Fruit fly (Drosophila melanogaster) whole organism, embryonic: ENCODE measurements around the gene Uba5.

Experiments used
- Abd-B ChIP-seq: fragments of 200-800 bp; sonication (Bioruptor generic); optimal IDR thresholded peaks from 2 replicates; lab custom pipeline; 2018; ENCODE audit warnings: missing biosample characterization, mild to moderate bottlenecking, missing genetic modification characterization, moderate library complexity
- BtbVII ChIP-seq: fragments of 200-800 bp; sonication (Bioruptor generic); optimal IDR thresholded peaks from 3 replicates; lab custom pipeline; 2017; ENCODE audit warnings: missing biosample characterization, mild to moderate bottlenecking, missing genetic modification characterization
- CG12219 ChIP-seq: fragments of 200-800 bp; sonication (Bioruptor generic); optimal IDR thresholded peaks from 3 replicates; lab custom pipeline; 2018; ENCODE audit warnings: missing biosample characterization, mild to moderate bottlenecking, missing genetic modification characterization
- CG13123 ChIP-seq: fragments of 200-800 bp; sonication (Bioruptor generic); optimal IDR thresholded peaks from 2 replicates; lab custom pipeline; 2016; ENCODE audit warnings: missing biosample characterization, missing genetic modification characterization
- CG14050 ChIP-seq: fragments of 200-800 bp; sonication (Bioruptor generic); IDR thresholded peaks from 3 replicates; pipeline ENCODE4 v1.3.6; 2022; ENCODE audit warnings: missing biosample characterization, missing genetic modification characterization
- CG14441 ChIP-seq: fragments of 200-800 bp; sonication (Bioruptor generic); IDR thresholded peaks from 2 replicates; pipeline ENCODE4 v1.3.6; 2022; ENCODE audit warnings: missing biosample characterization, missing genetic modification characterization
- CG14667 ChIP-seq: fragments of 200-800 bp; sonication (Bioruptor generic); IDR thresholded peaks from 2 replicates; pipeline ENCODE4 v1.3.6; 2022; ENCODE audit warnings: missing biosample characterization, missing genetic modification characterization
- CG14860 ChIP-seq: fragments of 200-800 bp; sonication (Bioruptor generic); IDR thresholded peaks from 3 replicates; pipeline ENCODE4 v1.3.6; 2022; ENCODE audit warnings: missing biosample characterization, missing genetic modification characterization; ENCODE audit not compliant: partially characterized antibody
- CG17186 ChIP-seq: fragments of 200-800 bp; sonication (Bioruptor generic); optimal IDR thresholded peaks from 3 replicates; lab custom pipeline; 2017; ENCODE audit warnings: missing biosample characterization, missing genetic modification reagents, missing genetic modification characterization
- CG31388 ChIP-seq: fragments of 200-800 bp; sonication (Bioruptor generic); optimal IDR thresholded peaks from 2 replicates; lab custom pipeline; 2016; ENCODE audit warnings: missing biosample characterization, missing genetic modification characterization
- CG4328 ChIP-seq: fragments of 200-800 bp; sonication (Bioruptor generic); optimal IDR thresholded peaks from 3 replicates; lab custom pipeline; 2017; ENCODE audit warnings: missing biosample characterization, missing genetic modification reagents, missing genetic modification characterization
- CG6689 ChIP-seq: fragments of 200-800 bp; sonication (Bioruptor generic); IDR thresholded peaks from 2 replicates; pipeline ENCODE4 v1.3.6; 2022; ENCODE audit warnings: missing biosample characterization, missing genetic modification characterization
- CG7372 ChIP-seq: fragments of 200-800 bp; sonication (Bioruptor generic); IDR thresholded peaks from 2 replicates; pipeline ENCODE4 v1.3.6; 2022; ENCODE audit warnings: missing biosample characterization, missing genetic modification characterization
- CG7963 ChIP-seq: fragments of 200-800 bp; sonication (Bioruptor generic); IDR thresholded peaks from 3 replicates; pipeline ENCODE4 v1.3.6; 2022; ENCODE audit warnings: missing biosample characterization, missing genetic modification characterization; ENCODE audit not compliant: partially characterized antibody
- CG8924 ChIP-seq: fragments of 200-800 bp; optimal IDR thresholded peaks from 3 replicates; lab custom pipeline; 2019; ENCODE audit warnings: missing biosample characterization, mild to moderate bottlenecking, missing genetic modification characterization, moderate library complexity
- CrebB ChIP-seq: fragments of 200-800 bp; sonication (Bioruptor generic); optimal IDR thresholded peaks from 3 replicates; lab custom pipeline; 2018; ENCODE audit warnings: missing biosample characterization, mild to moderate bottlenecking, missing genetic modification characterization
- D ChIP-seq, 2 experiments: fragments of 200-800 bp in 1 of 2; fragments of >200 bp in 1 of 2; sonication (Bioruptor generic) in 1 of 2; optimal IDR thresholded peaks; 2 replicates in 1 of 2; 3 replicates in 1 of 2; lab custom pipeline; 2017; ENCODE audit warnings: mild to moderate bottlenecking in 1 of 2, missing biosample characterization in 1 of 2, missing genetic modification characterization in 1 of 2, missing genetic modification reagents in 1 of 2
- Dll ChIP-seq: fragments of 200-800 bp; sonication (Bioruptor generic); IDR thresholded peaks from 4 replicates; pipeline ENCODE4 v1.3.6; 2022; ENCODE audit warnings: missing biosample characterization, missing genetic modification characterization; ENCODE audit not compliant: partially characterized antibody
- Fer2 ChIP-seq: fragments of 200-800 bp; sonication (Bioruptor generic); optimal IDR thresholded peaks from 2 replicates; lab custom pipeline; 2018; ENCODE audit warnings: missing biosample characterization, mild to moderate bottlenecking, missing genetic modification characterization, moderate library complexity
- HLHmδ ChIP-seq: fragments of 200-800 bp; sonication (Bioruptor generic); optimal IDR thresholded peaks from 2 replicates; lab custom pipeline; 2018; ENCODE audit warnings: missing biosample characterization, mild to moderate bottlenecking, missing genetic modification characterization, moderate library complexity
- Hr51 ChIP-seq, 2 experiments: fragments of 200-800 bp; sonication (Bioruptor generic); optimal IDR thresholded peaks; 2 replicates in 1 of 2; 3 replicates in 1 of 2; lab custom pipeline; 2016 to 2018; ENCODE audit warnings: missing biosample characterization in 2 of 2, missing genetic modification characterization in 2 of 2, mild to moderate bottlenecking in 1 of 2, moderate library complexity in 1 of 2
- Lim3 ChIP-seq: fragments of 200-800 bp; sonication (Bioruptor generic); IDR thresholded peaks from 2 replicates; pipeline ENCODE4 v1.3.6; 2022; ENCODE audit warnings: missing biosample characterization, missing genetic modification characterization
- MESR4 ChIP-seq: fragments of 200-800 bp; sonication (Bioruptor generic); optimal IDR thresholded peaks from 2 replicates; lab custom pipeline; 2018; ENCODE audit warnings: missing biosample characterization, mild to moderate bottlenecking, missing genetic modification characterization, moderate library complexity
- Max ChIP-seq: fragments of 200-800 bp; sonication (Bioruptor generic); optimal IDR thresholded peaks from 2 replicates; lab custom pipeline; 2016; ENCODE audit warnings: missing biosample characterization, mild to moderate bottlenecking, missing genetic modification characterization
- Mes4 ChIP-seq: fragments of 200-800 bp; sonication (Bioruptor generic); optimal IDR thresholded peaks from 2 replicates; lab custom pipeline; 2016; ENCODE audit warnings: missing biosample characterization, missing genetic modification characterization
- NFAT ChIP-seq: fragments of 200-800 bp; sonication (Bioruptor generic); IDR thresholded peaks from 2 replicates; pipeline ENCODE4 v1.3.6; 2022; ENCODE audit warnings: missing biosample characterization, missing genetic modification characterization
- Taf1 ChIP-seq: fragments of 200-800 bp; sonication (Bioruptor generic); IDR thresholded peaks from 2 replicates; pipeline ENCODE4 v1.3.6; 2022; ENCODE audit warnings: missing biosample characterization, missing genetic modification characterization
- Xrp1 ChIP-seq: fragments of 200-800 bp; sonication (Bioruptor generic); IDR thresholded peaks from 2 replicates; pipeline ENCODE4 v1.3.6; 2022; ENCODE audit warnings: missing biosample characterization, missing genetic modification characterization
- bab2 ChIP-seq: fragments of 200-800 bp; sonication (Bioruptor generic); optimal IDR thresholded peaks from 2 replicates; lab custom pipeline; 2016; ENCODE audit warnings: missing biosample characterization, missing genetic modification characterization
- bowl ChIP-seq: fragments of 200-800 bp; sonication (Bioruptor generic); IDR thresholded peaks from 2 replicates; pipeline ENCODE4 v1.3.6; 2022; ENCODE audit warnings: missing biosample characterization, missing genetic modification characterization
- cas ChIP-seq: fragments of 200-800 bp; sonication (Bioruptor generic); IDR thresholded peaks from 2 replicates; pipeline ENCODE4 v1.3.6; 2022; ENCODE audit warnings: missing biosample characterization, missing genetic modification characterization
- chm ChIP-seq: fragments of 200-800 bp; sonication (Bioruptor generic); IDR thresholded peaks from 2 replicates; pipeline ENCODE4 v1.3.6; 2022; ENCODE audit warnings: missing biosample characterization, missing genetic modification characterization
- crc ChIP-seq: fragments of 200-800 bp; sonication (Bioruptor generic); optimal IDR thresholded peaks from 2 replicates; lab custom pipeline; 2016; ENCODE audit warnings: missing biosample characterization, missing genetic modification characterization
- crp ChIP-seq, 2 experiments: fragments of 200-800 bp; sonication (Bioruptor generic); optimal IDR thresholded peaks; 2 replicates in 1 of 2; 3 replicates in 1 of 2; lab custom pipeline; 2017; ENCODE audit warnings: missing biosample characterization in 2 of 2, missing genetic modification characterization in 2 of 2, mild to moderate bottlenecking in 1 of 2, moderate library complexity in 1 of 2
- dmrt99B ChIP-seq: fragments of 200-800 bp; sonication (Bioruptor generic); optimal IDR thresholded peaks from 2 replicates; lab custom pipeline; 2018; ENCODE audit warnings: missing biosample characterization, mild to moderate bottlenecking, missing genetic modification characterization, moderate library complexity
- esg ChIP-seq: fragments of 200-800 bp; sonication (Bioruptor generic); conservative IDR thresholded peaks from 2 replicates; pipeline ENCODE4 v1.3.6; 2022; ENCODE audit warnings: missing biosample characterization, missing genetic modification characterization
- ewg ChIP-seq: fragments of 200-800 bp; sonication (Bioruptor generic); optimal IDR thresholded peaks from 3 replicates; lab custom pipeline; 2017; ENCODE audit warnings: mild to moderate bottlenecking, missing biosample characterization, missing genetic modification reagents, missing genetic modification characterization
- fu2 ChIP-seq: fragments of 200-800 bp; sonication (Bioruptor generic); optimal IDR thresholded peaks from 2 replicates; lab custom pipeline; 2016; ENCODE audit warnings: missing biosample characterization, missing genetic modification characterization
- gcm ChIP-seq: fragments of 200-800 bp; sonication (Bioruptor generic); optimal IDR thresholded peaks from 2 replicates; lab custom pipeline; 2019; ENCODE audit warnings: missing biosample characterization, mild to moderate bottlenecking, missing genetic modification characterization, moderate library complexity
- gem ChIP-seq: fragments of 200-800 bp; sonication (Bioruptor generic); optimal IDR thresholded peaks from 2 replicates; lab custom pipeline; 2019; ENCODE audit warnings: missing biosample characterization, mild to moderate bottlenecking, missing genetic modification characterization, moderate library complexity
- grau ChIP-seq: fragments of 200-800 bp; optimal IDR thresholded peaks from 3 replicates; lab custom pipeline; 2019; ENCODE audit warnings: missing biosample characterization, mild to moderate bottlenecking, missing genetic modification characterization, moderate library complexity
- hkb ChIP-seq, 2 experiments: fragments of 200-800 bp in 1 of 2; fragments of >200 bp in 1 of 2; sonication (Bioruptor generic) in 1 of 2; IDR thresholded peaks in 1 of 2; optimal IDR thresholded peaks in 1 of 2; 2 replicates each; pipeline versions ENCODE4 v1.3.6 to Lab custom; 2017 to 2022; ENCODE audit warnings: missing biosample characterization in 1 of 2, missing genetic modification characterization in 1 of 2
- jigr1 ChIP-seq: fragments of 200-800 bp; sonication (Bioruptor generic); IDR thresholded peaks from 3 replicates; pipeline ENCODE4 v1.3.6; 2022; ENCODE audit warnings: missing biosample characterization, missing genetic modification characterization
- psq ChIP-seq: fragments of 200-800 bp; sonication (Bioruptor generic); optimal IDR thresholded peaks from 2 replicates; lab custom pipeline; 2017; ENCODE audit warnings: missing biosample characterization, missing genetic modification characterization
- sc ChIP-seq, 3 experiments: fragments of >200 bp in 2 of 3; fragments of 200-800 bp in 1 of 3; sonication (Bioruptor generic) in 1 of 3; optimal IDR thresholded peaks; 2 replicates in 2 of 3; 3 replicates in 1 of 3; lab custom pipeline; 2017; ENCODE audit warnings: mild to moderate bottlenecking in 1 of 3, missing biosample characterization in 1 of 3, missing genetic modification characterization in 1 of 3, missing genetic modification reagents in 1 of 3
- seq ChIP-seq: fragments of 200-800 bp; sonication (Bioruptor generic); IDR thresholded peaks from 2 replicates; pipeline ENCODE4 v1.3.6; 2022; ENCODE audit warnings: missing biosample characterization, missing genetic modification characterization
- twi ChIP-seq: fragments of 200-800 bp; optimal IDR thresholded peaks from 2 replicates; lab custom pipeline; 2019; ENCODE audit warnings: missing biosample characterization, mild to moderate bottlenecking, missing genetic modification characterization, moderate library complexity
- usp ChIP-seq: fragments of >200 bp; optimal IDR thresholded peaks from 2 replicates; lab custom pipeline; 2017; ENCODE audit warnings: missing biosample characterization, missing genetic modification characterization
- vnd ChIP-seq: fragments of 200-800 bp; sonication (Bioruptor generic); IDR thresholded peaks from 3 replicates; pipeline ENCODE4 v1.3.6; 2022; ENCODE audit warnings: missing biosample characterization, missing genetic modification characterization; ENCODE audit not compliant: partially characterized antibody

Uba5 gene

DNA sequence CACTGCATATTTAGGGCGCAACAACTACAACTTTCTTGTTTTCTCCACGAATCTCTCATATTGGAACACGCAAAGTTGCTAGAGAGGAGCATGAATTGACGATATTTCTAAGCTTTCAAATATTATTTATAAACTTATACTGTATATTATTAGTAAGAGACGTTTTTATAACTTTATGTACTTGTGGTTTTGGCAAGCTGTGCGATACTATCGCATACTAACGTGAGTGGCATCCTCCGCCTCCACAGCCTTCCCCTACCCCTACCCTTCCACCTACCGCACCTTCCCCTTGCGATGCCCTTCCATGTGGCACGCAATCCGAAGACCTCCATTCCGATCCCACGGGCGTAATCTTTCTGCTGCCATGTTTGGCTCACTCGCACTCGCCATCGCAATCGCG lies 15.0 kb upstream of the Uba5 start (continued):
- no peak; the same call in 1 of the 2 replicates for TF ChIP-seq CG7372
- peak; percentile 15 for TF ChIP-seq dmrt99B (tag; lab: Kevin White, UChicago)
- TF ChIP-seq MESR4 (GFP tag; lab: Kevin White, UChicago), result no peak
- TF ChIP-seq gcm, result no peak
- no peak for TF ChIP-seq Fer2
- TF ChIP-seq Mes4 (GFP tag; lab: Kevin White, UChicago), result no peak
- TF ChIP-seq CG8924 (tag; lab: Kevin White, UChicago), result no peak
- TF ChIP-seq CG4328 (GFP tag; lab: Kevin White, UChicago), result no peak
- 0 out of 3 replicates have a peak, but pooled peaks have one; percentile 10 for TF ChIP-seq CG14050 (GFP tag; lab: Robert Waterston, UW)
- TF ChIP-seq CG12219 (GFP tag; lab: Kevin White, UChicago), result no peak
- no peak for TF ChIP-seq hkb (optimal IDR thresholded peaks at IDR 0.05; lab: Kevin White, UChicago)
- peak; percentile 47; the same call in 1 of the 2 replicates for TF ChIP-seq hkb (GFP tag; IDR thresholded peaks at IDR 0.05; lab: Robert Waterston, UW)
- TF ChIP-seq Xrp1 (GFP tag; lab: Robert Waterston, UW), result no peak
- TF ChIP-seq jigr1 (GFP tag; lab: Robert Waterston, UW), result no peak
- TF ChIP-seq Taf1, result no peak
- no peak for TF ChIP-seq Abd-B
- no peak for TF ChIP-seq vnd (GFP tag; lab: Robert Waterston, UW)
- TF ChIP-seq CG7963 (GFP tag; lab: Robert Waterston, UW), result no peak
- no peak for TF ChIP-seq crp (GFP tag; optimal IDR thresholded peaks at IDR 0.05; lab: Kevin White, UChicago)
- peak; percentile 55; the same call in 2 of the 4 replicates for TF ChIP-seq Dll (GFP tag; lab: Robert Waterston, UW)
- TF ChIP-seq twi (tag; lab: Kevin White, UChicago), result no peak
- TF ChIP-seq usp (GFP tag; lab: Kevin White, UChicago), result no peak
- peak; percentile 33; the same call in 1 of the 2 replicates for TF ChIP-seq CG14667
- TF ChIP-seq Lim3, result no peak
- TF ChIP-seq psq (GFP tag; lab: Kevin White, UChicago), result no peak
- TF ChIP-seq crc (GFP tag; lab: Kevin White, UChicago), result no peak
- peak; percentile 11; the same call in 1 of the 2 replicates for TF ChIP-seq NFAT (GFP tag; lab: Robert Waterston, UW)
- peak; percentile 16 for TF ChIP-seq gem (tag; lab: Kevin White, UChicago)
- TF ChIP-seq D (optimal IDR thresholded peaks at IDR 0.05; lab: Kevin White, UChicago), result no peak
- TF ChIP-seq D (GFP tag; optimal IDR thresholded peaks at IDR 0.05; lab: Kevin White, UChicago), result no peak
- TF ChIP-seq CG14441, result peak; percentile 52
- no peak for TF ChIP-seq CrebB (tag; lab: Kevin White, UChicago)
- TF ChIP-seq sc (optimal IDR thresholded peaks at IDR 0.05; lab: Kevin White, UChicago), result no peak
- no peak for TF ChIP-seq sc (GFP tag; optimal IDR thresholded peaks at IDR 0.05; lab: Kevin White, UChicago)
- TF ChIP-seq esg (GFP tag; lab: Robert Waterston, UW), result 0 out of 2 replicates have a peak, but pooled peaks have one; percentile 35
- TF ChIP-seq grau (tag; lab: Kevin White, UChicago), result peak; percentile 8
- no peak for TF ChIP-seq seq (GFP tag; lab: Robert Waterston, UW)
- no peak for TF ChIP-seq HLHmδ (GFP tag; lab: Kevin White, UChicago)
- TF ChIP-seq bab2 (GFP tag; lab: Kevin White, UChicago), result no peak
- TF ChIP-seq Hr51 (GFP tag; optimal IDR thresholded peaks at IDR 0.05; lab: Kevin White, UChicago), result peak in 1 of 2 experiments; percentile 3
- TF ChIP-seq CG14860 (GFP tag; lab: Robert Waterston, UW), result 0 out of 3 replicates have a peak, but pooled peaks have one; percentile 31
- no peak for TF ChIP-seq chm (GFP tag; lab: Robert Waterston, UW)
- TF ChIP-seq Max (GFP tag; lab: Kevin White, UChicago), result no peak
- TF ChIP-seq ewg (GFP tag; lab: Kevin White, UChicago), result no peak
- no peak for TF ChIP-seq bowl (GFP tag; lab: Robert Waterston, UW)
- TF ChIP-seq cas, result peak; percentile 20; the same call in 1 of the 2 replicates
- TF ChIP-seq CG6689 (GFP tag; lab: Robert Waterston, UW), result peak; percentile 50
- no peak for TF ChIP-seq CG13123
- no peak for TF ChIP-seq CG17186
- no peak for TF ChIP-seq fu2 (GFP tag; lab: Kevin White, UChicago)
- TF ChIP-seq BtbVII (GFP tag; lab: Kevin White, UChicago), result no peak
- TF ChIP-seq CG31388 (GFP tag; lab: Kevin White, UChicago), result no peak
